Worm (Caenorhabditis elegans) whole organism, L1 larva: ENCODE data around the gene C36C9.5.

Experiments used
- C34B4.2 ChIP-seq: sonication (generic microtip); optimal IDR thresholded peaks from 2 replicates; lab custom pipeline; 2017; ENCODE audit warnings: mild to moderate bottlenecking, missing genetic modification characterization, missing compliant biosample characterization
- F16B12.6 ChIP-seq: fragments of 150-350 bp; optimal IDR thresholded peaks from 2 replicates; lab custom pipeline; 2014; ENCODE audit warnings: missing biosample characterization, missing genetic modification characterization
- alr-1 ChIP-seq: fragments of 200-800 bp; sonication (Bioruptor generic); optimal IDR thresholded peaks from 2 replicates; lab custom pipeline; 2018; ENCODE audit warnings: borderline replicate concordance, mild to moderate bottlenecking, missing genetic modification characterization, missing compliant biosample characterization
- ceh-63 ChIP-seq: fragments of 200-800 bp; sonication (Bioruptor generic); optimal IDR thresholded peaks from 2 replicates; lab custom pipeline; 2018; ENCODE audit warnings: mild to moderate bottlenecking, missing genetic modification characterization, missing compliant biosample characterization
- ceh-82 ChIP-seq, 3 experiments: fragments of 150-350 bp in 1 of 3; sonication (generic microtip) in 2 of 3; optimal IDR thresholded peaks; 2 replicates each; lab custom pipeline; 2014 to 2017; ENCODE audit warnings: missing biosample characterization in 3 of 3, missing genetic modification characterization in 3 of 3
- ceh-90 ChIP-seq: sonication (generic microtip); optimal IDR thresholded peaks from 2 replicates; lab custom pipeline; 2016; ENCODE audit warnings: missing genetic modification characterization, missing compliant biosample characterization
- dpl-1 ChIP-seq, 3 experiments: fragments of 150-350 bp in 2 of 3; sonication (generic microtip) in 1 of 3; optimal IDR thresholded peaks; 2 replicates each; lab custom pipeline; 2014 to 2017; ENCODE audit warnings: missing biosample characterization in 3 of 3, missing genetic modification characterization in 3 of 3, missing genetic modification reagents in 3 of 3
- dsc-1 ChIP-seq: sonication (generic microtip); optimal IDR thresholded peaks from 2 replicates; lab custom pipeline; 2016; ENCODE audit warnings: mild to moderate bottlenecking, missing genetic modification characterization, missing compliant biosample characterization
- efl-3 ChIP-seq: fragments of 200-800 bp; sonication (Bioruptor generic); optimal IDR thresholded peaks from 2 replicates; lab custom pipeline; 2018; ENCODE audit warnings: mild to moderate bottlenecking, missing genetic modification characterization, missing compliant biosample characterization
- egl-13 ChIP-seq: sonication (generic microtip); optimal IDR thresholded peaks from 2 replicates; lab custom pipeline; 2016; ENCODE audit warnings: missing genotype, missing genetic modification reagents, missing genetic modification characterization, missing compliant biosample characterization
- elt-2 ChIP-seq: sonication (generic microtip); optimal IDR thresholded peaks from 2 replicates; lab custom pipeline; 2016; ENCODE audit warnings: missing genetic modification characterization, mild to moderate bottlenecking, inconsistent platforms, missing compliant biosample characterization, missing genetic modification reagents
- grh-1 ChIP-seq: fragments of 200-800 bp; sonication (Bioruptor generic); IDR thresholded peaks from 2 replicates; pipeline ENCODE4 v1.3.6; 2022; ENCODE audit warnings: missing genetic modification reagents, missing genetic modification characterization, missing compliant biosample characterization
- hlh-17 ChIP-seq: fragments of 200-800 bp; sonication (Bioruptor generic); optimal IDR thresholded peaks from 2 replicates; lab custom pipeline; 2018; ENCODE audit warnings: missing genetic modification characterization, mild to moderate bottlenecking, missing compliant biosample characterization, moderate library complexity, borderline replicate concordance
- irx-1 ChIP-seq: sonication (generic microtip); optimal IDR thresholded peaks from 2 replicates; lab custom pipeline; 2016; ENCODE audit warnings: missing genetic modification characterization, missing compliant biosample characterization
- isw-1 ChIP-seq: fragments of 200-800 bp; sonication (Bioruptor generic); IDR thresholded peaks from 2 replicates; pipeline ENCODE4 v1.3.6; 2022; ENCODE audit warnings: missing genetic modification characterization, missing compliant biosample characterization
- jun-1 ChIP-seq: fragments of 150-350 bp; optimal IDR thresholded peaks from 2 replicates; lab custom pipeline; 2014; ENCODE audit warnings: missing biosample characterization, missing genetic modification reagents, missing genetic modification characterization
- lin-13 ChIP-seq: fragments of 150-350 bp; optimal IDR thresholded peaks from 2 replicates; lab custom pipeline; 2014; ENCODE audit warnings: missing biosample characterization, missing genetic modification reagents, missing genetic modification characterization
- lin-14 ChIP-seq: fragments of 200-800 bp; sonication (Bioruptor generic); optimal IDR thresholded peaks from 2 replicates; lab custom pipeline; 2018; ENCODE audit warnings: mild to moderate bottlenecking, missing genetic modification characterization, moderate library complexity, missing compliant biosample characterization
- lin-39 ChIP-seq: fragments of 150-350 bp; optimal IDR thresholded peaks from 2 replicates; lab custom pipeline; 2014; ENCODE audit warnings: missing biosample characterization, missing genetic modification reagents, missing genetic modification characterization
- lir-3 ChIP-seq: sonication (generic microtip); optimal IDR thresholded peaks from 2 replicates; lab custom pipeline; 2016; ENCODE audit warnings: mild to moderate bottlenecking, missing genetic modification characterization, moderate library complexity, missing compliant biosample characterization; ENCODE audit not compliant: poor library complexity
- mef-2 ChIP-seq: fragments of 150-350 bp; optimal IDR thresholded peaks from 2 replicates; lab custom pipeline; 2014; ENCODE audit warnings: missing biosample characterization, missing genetic modification characterization
- nhr-11 ChIP-seq: fragments of 150-350 bp; optimal IDR thresholded peaks from 2 replicates; lab custom pipeline; 2014; ENCODE audit warnings: missing biosample characterization, missing genetic modification characterization
- nhr-12 ChIP-seq: sonication (generic microtip); optimal IDR thresholded peaks from 2 replicates; lab custom pipeline; 2017; ENCODE audit warnings: missing biosample characterization, missing genetic modification characterization
- nhr-19 ChIP-seq: fragments of 200-800 bp; sonication (Bioruptor generic); conservative IDR thresholded peaks from 2 replicates; pipeline ENCODE4 v1.3.6; 2022; ENCODE audit warnings: missing genetic modification characterization, missing compliant biosample characterization
- nhr-237 ChIP-seq: fragments of 150-350 bp; optimal IDR thresholded peaks from 2 replicates; lab custom pipeline; 2014; ENCODE audit warnings: missing biosample characterization, missing genetic modification characterization
- nhr-28 ChIP-seq: fragments of 150-350 bp; optimal IDR thresholded peaks from 2 replicates; lab custom pipeline; 2014; ENCODE audit warnings: missing biosample characterization, missing genetic modification characterization
- nhr-71 ChIP-seq: sonication (generic microtip); optimal IDR thresholded peaks from 2 replicates; lab custom pipeline; 2016; ENCODE audit warnings: mild to moderate bottlenecking, missing genetic modification characterization, moderate library complexity, missing compliant biosample characterization
- nhr-76 ChIP-seq: sonication (generic microtip); optimal IDR thresholded peaks from 2 replicates; lab custom pipeline; 2017; ENCODE audit warnings: missing biosample characterization, missing genetic modification characterization
- nhr-77 ChIP-seq: fragments of 150-350 bp; optimal IDR thresholded peaks from 2 replicates; lab custom pipeline; 2014; ENCODE audit warnings: missing biosample characterization, missing genetic modification characterization
- nhr-85 ChIP-seq: sonication (generic microtip); peaks from one replicate; lab custom pipeline; 2016; ENCODE audit warnings: missing genetic modification characterization, inconsistent platforms, missing compliant biosample characterization
- nhr-90 ChIP-seq: sonication (generic microtip); optimal IDR thresholded peaks from 2 replicates; lab custom pipeline; 2016; ENCODE audit warnings: mild to moderate bottlenecking, missing genetic modification characterization, missing compliant biosample characterization; ENCODE audit not compliant: poor library complexity
- pax-3 ChIP-seq: fragments of 200-800 bp; sonication (Bioruptor generic); optimal IDR thresholded peaks from 2 replicates; lab custom pipeline; 2018; ENCODE audit warnings: mild to moderate bottlenecking, missing genetic modification characterization, moderate library complexity, missing compliant biosample characterization
- pqm-1 ChIP-seq: sonication (generic microtip); optimal IDR thresholded peaks from 3 replicates; lab custom pipeline; 2017; ENCODE audit warnings: missing biosample characterization, missing genetic modification characterization
- skn-1 ChIP-seq: fragments of 150-350 bp; optimal IDR thresholded peaks from 2 replicates; lab custom pipeline; 2014; ENCODE audit warnings: missing biosample characterization, missing genetic modification characterization
- snpc-4 ChIP-seq: fragments of 150-350 bp; optimal IDR thresholded peaks from 2 replicates; lab custom pipeline; 2014; ENCODE audit warnings: missing biosample characterization, missing genetic modification characterization
- snu-23 ChIP-seq: sonication (generic microtip); optimal IDR thresholded peaks from 2 replicates; lab custom pipeline; 2016; ENCODE audit warnings: missing genetic modification characterization, missing compliant biosample characterization
- tbx-2 ChIP-seq: sonication (generic microtip); optimal IDR thresholded peaks from 2 replicates; lab custom pipeline; 2016; ENCODE audit warnings: missing genetic modification characterization, missing compliant biosample characterization
- unc-130 ChIP-seq: fragments of 150-350 bp; optimal IDR thresholded peaks from 2 replicates; lab custom pipeline; 2017; ENCODE audit warnings: missing biosample characterization, missing genetic modification characterization, inconsistent platforms
- unc-30 ChIP-seq: sonication (generic microtip); optimal IDR thresholded peaks from 2 replicates; lab custom pipeline; 2017; ENCODE audit warnings: missing biosample characterization, missing genetic modification characterization
- unc-86 ChIP-seq: sonication (generic microtip); optimal IDR thresholded peaks from 2 replicates; lab custom pipeline; 2016; ENCODE audit warnings: missing genetic modification characterization, missing compliant biosample characterization
- vab-15 ChIP-seq: sonication (generic microtip); optimal IDR thresholded peaks from 2 replicates; lab custom pipeline; 2017; ENCODE audit warnings: missing genotype, mild to moderate bottlenecking, missing genetic modification characterization, missing compliant biosample characterization
- xbp-1 ChIP-seq: sonication (generic microtip); optimal IDR thresholded peaks from 2 replicates; lab custom pipeline; 2016; ENCODE audit warnings: missing genetic modification characterization, missing compliant biosample characterization

Gene C36C9.5

DNA sequence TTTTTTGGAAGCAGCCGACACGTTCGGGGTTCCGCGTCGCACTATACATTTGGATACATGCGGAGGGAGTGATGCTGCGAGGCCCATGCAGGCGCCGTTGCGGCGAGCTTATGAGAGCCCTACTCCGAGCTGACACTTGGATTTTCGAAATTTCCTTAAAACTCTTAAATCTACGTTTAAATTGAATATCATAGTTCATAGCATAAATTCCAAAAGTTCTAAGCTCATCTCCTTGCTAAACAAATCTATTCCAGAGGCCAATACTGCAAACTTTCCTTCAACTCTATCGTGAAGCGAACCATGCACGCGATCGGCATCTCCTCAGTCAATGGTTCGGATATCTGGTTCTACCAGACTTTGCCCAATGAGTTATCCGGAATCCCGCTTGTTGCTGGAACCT, 25.8 kb upstream of the C36C9.5 start, which contains the start of gene dgn-3:
Gene dgn-3 (plus strand): TSS at position 301 of the 400 bp plus-strand sequence.
- no peak for TF ChIP-seq nhr-85 (tag; lab: Kevin White, UChicago)
- no peak for TF ChIP-seq nhr-19 (GFP tag; lab: Robert Waterston, UW)
- no peak for TF ChIP-seq ceh-90
- TF ChIP-seq dpl-1 (GFP tag; optimal IDR thresholded peaks at IDR 0.05; lab: Kevin White, UChicago): no peak
- no peak for TF ChIP-seq pax-3 (tag; lab: Kevin White, UChicago)
- TF ChIP-seq ceh-82 (tag; optimal IDR thresholded peaks at IDR 0.05; lab: Kevin White, UChicago): no peak
- TF ChIP-seq nhr-237: no peak
- TF ChIP-seq alr-1 (tag; lab: Kevin White, UChicago): no peak
- no peak for TF ChIP-seq nhr-76 (tag; lab: Kevin White, UChicago)
- TF ChIP-seq nhr-90 (tag; lab: Kevin White, UChicago): no peak
- TF ChIP-seq unc-30: no peak
- no peak for TF ChIP-seq lin-13 (GFP tag; lab: Kevin White, UChicago)
- TF ChIP-seq nhr-11: no peak
- no peak for TF ChIP-seq nhr-12 (tag; lab: Kevin White, UChicago)
- TF ChIP-seq irx-1 (tag; lab: Kevin White, UChicago): no peak

DNA sequence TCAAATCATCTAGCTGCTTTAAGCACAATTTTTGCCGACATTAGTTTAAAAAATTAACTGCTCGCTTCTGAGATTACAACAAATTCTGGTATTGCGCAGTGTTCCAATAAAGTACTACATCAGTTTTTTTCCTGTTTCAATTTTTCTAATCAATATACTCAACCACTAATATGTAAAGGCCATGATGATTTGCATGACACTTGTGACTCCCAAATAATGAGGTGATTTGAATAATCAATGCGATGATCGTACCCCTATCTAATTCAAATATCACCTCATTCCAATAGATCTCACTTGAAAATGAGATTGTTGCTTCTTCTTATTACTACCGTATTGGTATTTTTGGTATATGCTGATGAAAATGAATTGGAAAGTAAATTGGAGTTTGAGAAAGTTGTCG, 23.3 kb upstream of the C36C9.5 start, which contains the start of gene F07G6.2:
Gene F07G6.2 (plus strand): TSS at position 301 of the 400 bp plus-strand sequence.
- no peak for TF ChIP-seq nhr-28 (tag; lab: Kevin White, UChicago)
- no peak for TF ChIP-seq grh-1 (GFP tag; lab: Robert Waterston, UW)
- no peak for TF ChIP-seq mef-2 (tag; lab: Kevin White, UChicago)
- TF ChIP-seq vab-15 (tag; lab: Kevin White, UChicago): no peak

ce11 chrX:1720359-1720758, 16.6 kb upstream of the C36C9.5 start, which contains the start of gene F07G6.8:
TSS of gene F07G6.8 (minus strand) at chrX:1720459.
- no peak for TF ChIP-seq nhr-28 (tag; lab: Kevin White, UChicago)
- no peak for TF ChIP-seq unc-30
- no peak for TF ChIP-seq egl-13 (tag; lab: Kevin White, UChicago)
- TF ChIP-seq C34B4.2: no peak
- no peak for TF ChIP-seq jun-1 (tag; lab: Kevin White, UChicago)
- no peak for TF ChIP-seq tbx-2 (tag; lab: Kevin White, UChicago)
- TF ChIP-seq pax-3 (tag; lab: Kevin White, UChicago): no peak
- TF ChIP-seq lir-3 (tag; lab: Kevin White, UChicago): no peak
- TF ChIP-seq lin-14: no peak
- no peak for TF ChIP-seq xbp-1 (tag; lab: Kevin White, UChicago)
- TF ChIP-seq pqm-1 (tag; lab: Kevin White, UChicago): no peak
- no peak for TF ChIP-seq skn-1 (tag; lab: Kevin White, UChicago)
- no peak for TF ChIP-seq efl-3
- TF ChIP-seq nhr-11: no peak
- TF ChIP-seq, all 84 proteins: peak for 0

DNA sequence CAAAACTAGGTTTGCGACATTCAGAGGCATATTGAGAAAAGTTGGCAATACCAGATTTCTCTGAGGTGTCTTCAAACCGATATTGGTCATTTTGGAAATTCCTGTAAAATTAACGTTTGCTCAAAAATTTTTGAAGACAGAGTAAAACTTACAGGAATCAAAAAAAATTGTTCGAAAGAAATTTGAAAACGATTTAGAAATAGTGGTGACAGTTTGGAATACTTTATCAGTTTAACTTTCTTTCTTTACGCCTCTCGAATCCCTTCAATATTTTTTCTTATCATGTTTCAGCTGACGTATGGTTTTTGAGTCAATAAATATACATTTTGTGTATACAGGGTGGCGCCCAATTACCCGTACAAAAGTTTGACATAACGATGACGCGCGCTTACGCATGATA, 14.7 kb upstream of the C36C9.5 start, which contains the start of gene fbxa-53:
Gene fbxa-53 (minus strand): TSS at position 101 of the 400 bp plus-strand sequence.
- TF ChIP-seq elt-2 (tag; lab: Kevin White, UChicago) (no peak), nhr-90 (tag; lab: Kevin White, UChicago) (no peak), ceh-63 (GFP tag; lab: Kevin White, UChicago) (no peak), nhr-71 (tag; lab: Kevin White, UChicago) (no peak), C34B4.2 (no peak)

ce11 chrX:1712538-1712937, 8.8 kb upstream of the C36C9.5 start, which contains the start of gene fbxa-52:
TSS of gene fbxa-52 (minus strand) at chrX:1712638.
- TF ChIP-seq unc-86 (tag; lab: Kevin White, UChicago) (no peak), ceh-90 (no peak), nhr-77 (tag; lab: Kevin White, UChicago) (no peak), xbp-1 (tag; lab: Kevin White, UChicago) (no peak), unc-130 (no peak), F16B12.6 (tag; lab: Kevin White, UChicago) (no peak), isw-1 (GFP tag; lab: Robert Waterston, UW) (no peak), snpc-4 (tag; lab: Kevin White, UChicago) (no peak), dsc-1 (no peak), alr-1 (tag; lab: Kevin White, UChicago) (no peak), snu-23 (GFP tag; lab: Kevin White, UChicago) (no peak), hlh-17 (no peak), nhr-237 (no peak), lin-39 (tag; lab: Kevin White, UChicago) (no peak)
